Fruit fly (Drosophila melanogaster) whole organism, embryonic: ENCODE results near the gene FoxL1.

ENCODE experiments used
- BtbVII ChIP-seq: fragments of 200-800 bp; sonication (Bioruptor generic); optimal IDR thresholded peaks from 3 replicates; lab custom pipeline; 2017; ENCODE audit warnings: missing biosample characterization, mild to moderate bottlenecking, missing genetic modification characterization
- CG10147 ChIP-seq: fragments of 200-800 bp; sonication (Bioruptor generic); optimal IDR thresholded peaks from 2 replicates; lab custom pipeline; 2019; ENCODE audit warnings: missing biosample characterization, mild to moderate bottlenecking, missing genetic modification characterization, moderate library complexity
- CG10209 ChIP-seq: fragments of 200-800 bp; sonication (Bioruptor generic); optimal IDR thresholded peaks from 3 replicates; lab custom pipeline; 2017; ENCODE audit warnings: missing biosample characterization, mild to moderate bottlenecking, missing genetic modification characterization, missing genetic modification reagents
- CG1024 ChIP-seq: fragments of 200-800 bp; sonication (Bioruptor generic); IDR thresholded peaks from 2 replicates; pipeline ENCODE4 v1.3.6; 2022; ENCODE audit warnings: missing biosample characterization, missing genetic modification characterization
- CG10267 ChIP-seq: fragments of 200-800 bp; sonication (Bioruptor generic); optimal IDR thresholded peaks from 2 replicates; lab custom pipeline; 2018; ENCODE audit warnings: missing biosample characterization, mild to moderate bottlenecking, missing genetic modification characterization, moderate library complexity
- CG10366 ChIP-seq: fragments of 200-800 bp; sonication (Bioruptor generic); IDR thresholded peaks from 2 replicates; pipeline ENCODE4 v1.3.6; 2022; ENCODE audit warnings: missing biosample characterization, missing genetic modification characterization
- CG10959 ChIP-seq: fragments of 200-800 bp; sonication (Bioruptor generic); IDR thresholded peaks from 2 replicates; pipeline ENCODE4 v1.3.6; 2022; ENCODE audit warnings: missing biosample characterization, missing genetic modification characterization
- CG11723 ChIP-seq: fragments of 200-800 bp; sonication (Bioruptor generic); optimal IDR thresholded peaks from 2 replicates; lab custom pipeline; 2017; ENCODE audit warnings: missing biosample characterization, mild to moderate bottlenecking, missing genetic modification characterization
- CG13894 ChIP-seq: fragments of 200-800 bp; sonication (Bioruptor generic); optimal IDR thresholded peaks from 3 replicates; lab custom pipeline; 2018; ENCODE audit warnings: missing biosample characterization, mild to moderate bottlenecking, missing genetic modification characterization, moderate library complexity
- CG14050 ChIP-seq: fragments of 200-800 bp; sonication (Bioruptor generic); IDR thresholded peaks from 3 replicates; pipeline ENCODE4 v1.3.6; 2022; ENCODE audit warnings: missing biosample characterization, missing genetic modification characterization
- CG15479 ChIP-seq: fragments of 200-800 bp; sonication (Bioruptor generic); optimal IDR thresholded peaks from 3 replicates; lab custom pipeline; 2019; ENCODE audit warnings: missing biosample characterization, mild to moderate bottlenecking, missing genetic modification characterization, moderate library complexity
- CG18619 ChIP-seq: fragments of 200-800 bp; sonication (Bioruptor generic); optimal IDR thresholded peaks from 3 replicates; lab custom pipeline; 2017; ENCODE audit warnings: missing biosample characterization, mild to moderate bottlenecking, missing genetic modification characterization
- CG32532 ChIP-seq: fragments of 200-800 bp; sonication (Bioruptor generic); IDR thresholded peaks from 2 replicates; pipeline ENCODE4 v1.3.6; 2022; ENCODE audit warnings: missing biosample characterization, missing genetic modification characterization
- CG32767 ChIP-seq: fragments of 200-800 bp; sonication (Bioruptor generic); IDR thresholded peaks from 2 replicates; pipeline ENCODE4 v1.3.6; 2022; ENCODE audit warnings: missing biosample characterization, missing genetic modification characterization
- CG33557 ChIP-seq: fragments of 200-800 bp; sonication (Bioruptor generic); optimal IDR thresholded peaks from 2 replicates; lab custom pipeline; 2019; ENCODE audit warnings: missing biosample characterization, mild to moderate bottlenecking, missing genetic modification characterization, moderate library complexity
- CG4424 ChIP-seq: fragments of 200-800 bp; sonication (Bioruptor generic); optimal IDR thresholded peaks from 3 replicates; lab custom pipeline; 2016; ENCODE audit warnings: missing biosample characterization, missing genetic modification characterization
- CG8478 ChIP-seq: fragments of >200 bp; optimal IDR thresholded peaks from 2 replicates; lab custom pipeline; 2018
- Camta ChIP-seq: fragments of 200-800 bp; sonication (Bioruptor generic); optimal IDR thresholded peaks from 2 replicates; lab custom pipeline; 2016; ENCODE audit warnings: missing biosample characterization, missing genetic modification characterization
- D19A ChIP-seq: fragments of 200-800 bp; optimal IDR thresholded peaks from 3 replicates; lab custom pipeline; 2019; ENCODE audit warnings: missing biosample characterization, mild to moderate bottlenecking, missing genetic modification characterization, moderate library complexity
- Dad ChIP-seq: fragments of 200-800 bp; sonication (Bioruptor generic); optimal IDR thresholded peaks from 3 replicates; lab custom pipeline; 2016; ENCODE audit warnings: missing biosample characterization, missing genetic modification characterization
- Doc2 ChIP-seq: fragments of 200-800 bp; sonication (Bioruptor generic); IDR thresholded peaks from 2 replicates; pipeline ENCODE4 v1.3.6; 2022; ENCODE audit warnings: missing biosample characterization, missing genetic modification characterization
- Dref ChIP-seq: fragments of 200-800 bp; sonication (Bioruptor generic); IDR thresholded peaks from 2 replicates; pipeline ENCODE4 v1.3.6; 2022; ENCODE audit warnings: missing biosample characterization, missing genetic modification characterization
- Drgx ChIP-seq: fragments of 200-800 bp; sonication (Bioruptor generic); IDR thresholded peaks from 2 replicates; pipeline ENCODE4 v1.3.6; 2022; ENCODE audit warnings: missing biosample characterization, missing genetic modification characterization
- Ets97D ChIP-seq: fragments of 200-800 bp; sonication (Bioruptor generic); optimal IDR thresholded peaks from 3 replicates; lab custom pipeline; 2016; ENCODE audit warnings: missing biosample characterization, missing genetic modification characterization
- Fer3 ChIP-seq: fragments of 200-800 bp; sonication (Bioruptor generic); optimal IDR thresholded peaks from 2 replicates; lab custom pipeline; 2018; ENCODE audit warnings: missing biosample characterization, mild to moderate bottlenecking, missing genetic modification characterization, moderate library complexity
- HLHmδ ChIP-seq: fragments of 200-800 bp; sonication (Bioruptor generic); optimal IDR thresholded peaks from 2 replicates; lab custom pipeline; 2018; ENCODE audit warnings: missing biosample characterization, mild to moderate bottlenecking, missing genetic modification characterization, moderate library complexity
- Hr3 ChIP-seq: fragments of 200-800 bp; sonication (Bioruptor generic); optimal IDR thresholded peaks from 3 replicates; lab custom pipeline; 2016; ENCODE audit warnings: missing biosample characterization, missing genetic modification characterization
- Opbp ChIP-seq: fragments of 200-800 bp; sonication (Bioruptor generic); IDR thresholded peaks from 3 replicates; pipeline ENCODE4 v1.3.6; 2022; ENCODE audit warnings: missing biosample characterization, missing genetic modification characterization; ENCODE audit not compliant: partially characterized antibody
- Side ChIP-seq: fragments of 200-800 bp; sonication (Bioruptor generic); optimal IDR thresholded peaks from 2 replicates; lab custom pipeline; 2016; ENCODE audit warnings: missing biosample characterization, missing genetic modification characterization
- Trl ChIP-seq, 3 experiments: fragments of >200 bp in 2 of 3; fragments of 200-800 bp in 1 of 3; sonication (Bioruptor generic) in 1 of 3; optimal IDR thresholded peaks; 2 replicates in 1 of 3; 3 replicates in 2 of 3; lab custom pipeline; 2016 to 2017; ENCODE audit warnings: missing biosample characterization in 1 of 3, missing genetic modification characterization in 1 of 3
- ab ChIP-seq: fragments of 200-800 bp; sonication (Bioruptor generic); optimal IDR thresholded peaks from 2 replicates; lab custom pipeline; 2016; ENCODE audit warnings: missing biosample characterization, missing genetic modification characterization
- ac ChIP-seq: fragments of 200-800 bp; sonication (Bioruptor generic); optimal IDR thresholded peaks from 3 replicates; lab custom pipeline; 2017; ENCODE audit warnings: missing biosample characterization, mild to moderate bottlenecking, missing genetic modification characterization
- bsh ChIP-seq, 2 experiments: fragments of 200-800 bp; sonication (Bioruptor generic); optimal IDR thresholded peaks; 2 replicates each; lab custom pipeline; 2017 to 2018; ENCODE audit warnings: mild to moderate bottlenecking in 2 of 2, missing biosample characterization in 2 of 2, missing genetic modification characterization in 2 of 2, moderate library complexity in 1 of 2
- crol ChIP-seq: fragments of 200-800 bp; sonication (Bioruptor generic); IDR thresholded peaks from 2 replicates; pipeline ENCODE4 v1.3.6; 2022; ENCODE audit warnings: missing biosample characterization, missing genetic modification characterization
- dan ChIP-seq: fragments of 200-800 bp; sonication (Bioruptor generic); IDR thresholded peaks from 2 replicates; pipeline ENCODE4 v1.3.6; 2022; ENCODE audit warnings: missing biosample characterization, missing genetic modification characterization
- dati ChIP-seq: fragments of 200-800 bp; sonication (Bioruptor generic); IDR thresholded peaks from 2 replicates; pipeline ENCODE4 v1.3.6; 2022; ENCODE audit warnings: missing biosample characterization, missing genetic modification characterization
- gem ChIP-seq: fragments of 200-800 bp; sonication (Bioruptor generic); optimal IDR thresholded peaks from 2 replicates; lab custom pipeline; 2019; ENCODE audit warnings: missing biosample characterization, mild to moderate bottlenecking, missing genetic modification characterization, moderate library complexity
- ham ChIP-seq: fragments of 200-800 bp; sonication (Bioruptor generic); IDR thresholded peaks from 2 replicates; pipeline ENCODE4 v1.3.6; 2022; ENCODE audit warnings: missing biosample characterization, missing genetic modification characterization
- hbn ChIP-seq: fragments of 200-800 bp; sonication (Bioruptor generic); IDR thresholded peaks from 2 replicates; pipeline ENCODE4 v1.3.6; 2022; ENCODE audit warnings: missing biosample characterization, missing genetic modification characterization; ENCODE audit not compliant: partially characterized antibody
- kni ChIP-seq: fragments of 200-800 bp; sonication (Bioruptor generic); optimal IDR thresholded peaks from 3 replicates; lab custom pipeline; 2017; ENCODE audit warnings: mild to moderate bottlenecking, missing biosample characterization, missing genetic modification reagents, missing genetic modification characterization
- p53 ChIP-seq: fragments of 200-800 bp; sonication (Bioruptor generic); optimal IDR thresholded peaks from 2 replicates; lab custom pipeline; 2016; ENCODE audit warnings: missing biosample characterization, missing genetic modification characterization
- scrt ChIP-seq: fragments of 200-800 bp; sonication (Bioruptor generic); optimal IDR thresholded peaks from 2 replicates; lab custom pipeline; 2018; ENCODE audit warnings: missing biosample characterization, mild to moderate bottlenecking, missing genetic modification characterization, moderate library complexity
- sens-2 ChIP-seq: fragments of 200-800 bp; sonication (Bioruptor generic); IDR thresholded peaks from 2 replicates; pipeline ENCODE4 v1.3.6; 2022; ENCODE audit warnings: missing biosample characterization, missing genetic modification characterization
- shn ChIP-seq: fragments of 200-800 bp; sonication (Bioruptor generic); optimal IDR thresholded peaks from 3 replicates; lab custom pipeline; 2016; ENCODE audit warnings: missing biosample characterization, missing genetic modification characterization
- slou ChIP-seq: fragments of 200-800 bp; sonication (Bioruptor generic); optimal IDR thresholded peaks from 3 replicates; lab custom pipeline; 2016; ENCODE audit warnings: missing biosample characterization, missing genetic modification characterization
- sqz ChIP-seq: fragments of 200-800 bp; sonication (Bioruptor generic); optimal IDR thresholded peaks from 3 replicates; lab custom pipeline; 2018; ENCODE audit warnings: missing biosample characterization, mild to moderate bottlenecking, missing genetic modification characterization
- tgo ChIP-seq: fragments of 200-800 bp; sonication (Bioruptor generic); IDR thresholded peaks from 3 replicates; pipeline ENCODE4 v1.3.6; 2022; ENCODE audit warnings: missing biosample characterization, missing genetic modification characterization

FoxL1 gene

dm6 chr3L:3983466-3983946 lies 35.2 kb upstream of the FoxL1 start, which contains the start of gene scrt (continued):
- 0 out of 3 replicates have a peak, but pooled peaks have one; percentile 27 for TF ChIP-seq tgo
- peak; percentile 12 for TF ChIP-seq D19A (tag; lab: Kevin White, UChicago)
- TF ChIP-seq CG10267: peak; percentile 59
- peak; percentile 63 to 85 for TF ChIP-seq Trl (optimal IDR thresholded peaks at IDR 0.05; lab: Kevin White, UChicago)
- TF ChIP-seq Trl (GFP tag; optimal IDR thresholded peaks at IDR 0.05; lab: Kevin White, UChicago): peak; percentile 41
- TF ChIP-seq Opbp (GFP tag; lab: Robert Waterston, UW): 0 out of 3 replicates have a peak, but pooled peaks have one; percentile 21
- peak; percentile 9; the same call in 1 of the 2 replicates for TF ChIP-seq CG10366 (GFP tag; lab: Robert Waterston, UW)
- TF ChIP-seq CG32532 (GFP tag; lab: Robert Waterston, UW): no peak
- no peak for TF ChIP-seq ham (GFP tag; lab: Robert Waterston, UW)
- TF ChIP-seq Ets97D (GFP tag; lab: Kevin White, UChicago): peak; percentile 21
- no peak for TF ChIP-seq HLHmδ
- TF ChIP-seq Camta (GFP tag; lab: Kevin White, UChicago): peak; percentile 11
- peak; percentile 29 for TF ChIP-seq CG10209 (GFP tag; lab: Kevin White, UChicago)
- peak; percentile 59 for TF ChIP-seq CG10959 (GFP tag; lab: Robert Waterston, UW)
- TF ChIP-seq BtbVII (GFP tag; lab: Kevin White, UChicago): peak; percentile 28
- TF ChIP-seq CG14050 (GFP tag; lab: Robert Waterston, UW): peak; percentile 18; the same call in 1 of the 3 replicates
- peak; percentile 27 for TF ChIP-seq CG33557 (GFP tag; lab: Kevin White, UChicago)
- no peak for TF ChIP-seq hbn (GFP tag; lab: Robert Waterston, UW)
- peak; percentile 21 for TF ChIP-seq CG11723 (GFP tag; lab: Kevin White, UChicago)
- TF ChIP-seq Hr3 (GFP tag; lab: Kevin White, UChicago): peak; percentile 20
- peak; percentile 21 for TF ChIP-seq Side (GFP tag; lab: Kevin White, UChicago)

DNA sequence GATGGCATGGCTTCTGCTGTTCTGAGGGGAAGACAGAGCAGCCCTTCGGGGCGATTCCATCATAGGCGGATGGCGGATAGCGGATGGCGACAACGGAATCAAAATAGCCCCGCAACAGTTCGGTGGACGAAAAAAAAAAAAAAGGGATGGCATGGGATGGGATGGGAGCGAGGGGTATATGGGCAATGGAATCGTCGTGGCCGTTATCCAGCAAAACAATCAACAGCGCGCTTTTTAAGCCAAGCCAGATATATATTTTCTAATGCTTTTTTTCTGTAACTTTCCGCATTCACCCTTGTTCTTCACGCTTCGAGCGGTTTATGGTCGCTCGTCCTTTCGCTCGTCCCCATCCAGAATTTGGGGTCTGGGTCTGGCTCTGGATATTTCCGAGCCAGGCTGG lies 23.1 kb upstream of the FoxL1 start:
- TF ChIP-seq CG10366 (GFP tag; lab: Robert Waterston, UW) (no peak), Dref (GFP tag; lab: Robert Waterston, UW) (0 out of 2 replicates have a peak, but pooled peaks have one; percentile 31), crol (GFP tag; lab: Robert Waterston, UW) (peak; percentile 52), CG13894 (tag; lab: Kevin White, UChicago) (peak; percentile 88), CG32532 (GFP tag; lab: Robert Waterston, UW) (0 out of 2 replicates have a peak, but pooled peaks have one; percentile 11), sqz (GFP tag; lab: Kevin White, UChicago) (peak; percentile 59), p53 (GFP tag; lab: Kevin White, UChicago) (no peak), scrt (peak; percentile 83)

DNA sequence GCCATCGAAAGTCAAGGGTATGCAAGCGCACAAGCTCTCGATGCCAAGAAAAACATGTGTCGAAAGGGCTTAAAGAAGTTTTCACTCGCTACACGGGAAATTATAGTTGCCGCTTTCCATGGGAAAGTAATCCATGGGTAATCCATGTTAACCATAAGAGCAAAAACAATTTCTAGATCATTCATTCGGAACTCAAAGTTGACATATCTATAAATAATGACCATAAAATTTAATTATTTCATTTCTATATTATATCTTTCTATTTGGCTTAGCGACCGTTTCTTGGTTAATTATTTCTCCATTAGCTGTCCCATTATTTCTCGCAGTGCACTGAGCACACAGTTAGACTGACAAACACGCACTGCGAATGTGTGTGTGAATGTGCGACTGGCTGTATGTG lies 18.0 kb upstream of the FoxL1 start:
- TF ChIP-seq Fer3 (tag; lab: Kevin White, UChicago) (no peak), dati (GFP tag; lab: Robert Waterston, UW) (no peak), hbn (GFP tag; lab: Robert Waterston, UW) (no peak), CG32767 (GFP tag; lab: Robert Waterston, UW) (no peak), CG4424 (peak; percentile 9), slou (no peak), CG8478 (lab: Kevin White, UChicago) (no peak), D19A (tag; lab: Kevin White, UChicago) (no peak), shn (GFP tag; lab: Kevin White, UChicago) (no peak), Doc2 (GFP tag; lab: Robert Waterston, UW) (no peak), ab (GFP tag; lab: Kevin White, UChicago) (no peak), ac (GFP tag; lab: Kevin White, UChicago) (no peak), CG10147 (no peak), Dad (GFP tag; lab: Kevin White, UChicago) (no peak), gem (tag; lab: Kevin White, UChicago) (peak; percentile 60), bsh (GFP tag; optimal IDR thresholded peaks at IDR 0.05; lab: Kevin White, UChicago) (peak in 1 of 2 experiments; percentile 15), Drgx (GFP tag; lab: Robert Waterston, UW) (no peak), dan (GFP tag; lab: Robert Waterston, UW) (no peak), kni (GFP tag; lab: Kevin White, UChicago) (no peak), CG1024 (no peak), CG18619 (GFP tag; lab: Kevin White, UChicago) (peak; percentile 59), sens-2 (GFP tag; lab: Robert Waterston, UW) (no peak), CG15479 (GFP tag; lab: Kevin White, UChicago) (no peak), CG32532 (GFP tag; lab: Robert Waterston, UW) (no peak)
